Fruit fly (Drosophila melanogaster) whole organism, embryonic: ENCODE data around the gene CG34303.
A peak's percentile ranks its signal among the peaks of the same experiment; 100 is the strongest.

Source experiments
- B-H2 ChIP-seq: fragments of 200-800 bp; sonication (Bioruptor generic); optimal IDR thresholded peaks from 2 replicates; lab custom pipeline; 2018; ENCODE audit warnings: missing biosample characterization, mild to moderate bottlenecking, missing genetic modification characterization
- Bdp1 ChIP-seq: fragments of 200-800 bp; sonication (Bioruptor generic); optimal IDR thresholded peaks from 3 replicates; lab custom pipeline; 2016; ENCODE audit warnings: missing biosample characterization, missing genetic modification characterization
- CG1024 ChIP-seq: fragments of 200-800 bp; sonication (Bioruptor generic); IDR thresholded peaks from 2 replicates; pipeline ENCODE4 v1.3.6; 2022; ENCODE audit warnings: missing biosample characterization, missing genetic modification characterization
- CG10366 ChIP-seq: fragments of 200-800 bp; sonication (Bioruptor generic); IDR thresholded peaks from 2 replicates; pipeline ENCODE4 v1.3.6; 2022; ENCODE audit warnings: missing biosample characterization, missing genetic modification characterization
- CG10431 ChIP-seq: fragments of 200-800 bp; sonication (Bioruptor generic); optimal IDR thresholded peaks from 3 replicates; lab custom pipeline; 2018; ENCODE audit warnings: missing biosample characterization, mild to moderate bottlenecking, missing genetic modification characterization
- CG11398 ChIP-seq: fragments of 200-800 bp; sonication (Bioruptor generic); optimal IDR thresholded peaks from 2 replicates; lab custom pipeline; 2016; ENCODE audit warnings: missing biosample characterization, missing genetic modification characterization
- CG12942 ChIP-seq: fragments of 200-800 bp; sonication (Bioruptor generic); optimal IDR thresholded peaks from 3 replicates; lab custom pipeline; 2016; ENCODE audit warnings: missing biosample characterization, missing genetic modification characterization
- CG13287 ChIP-seq: fragments of 200-800 bp; sonication (Bioruptor generic); IDR thresholded peaks from 2 replicates; pipeline ENCODE4 v1.3.6; 2022; ENCODE audit warnings: missing biosample characterization, missing genetic modification characterization; ENCODE audit not compliant: partially characterized antibody
- CG14710 ChIP-seq: fragments of 200-800 bp; sonication (Bioruptor generic); optimal IDR thresholded peaks from 3 replicates; lab custom pipeline; 2019; ENCODE audit warnings: missing biosample characterization, mild to moderate bottlenecking, missing genetic modification characterization, moderate library complexity
- CG15011 ChIP-seq: fragments of 200-800 bp; sonication (Bioruptor generic); optimal IDR thresholded peaks from 3 replicates; lab custom pipeline; 2018; ENCODE audit warnings: missing biosample characterization, mild to moderate bottlenecking, missing genetic modification characterization
- CG17359 ChIP-seq: fragments of 200-800 bp; sonication (Bioruptor generic); optimal IDR thresholded peaks from 3 replicates; lab custom pipeline; 2018; ENCODE audit warnings: missing biosample characterization, mild to moderate bottlenecking, missing genetic modification characterization, moderate library complexity
- CG17829 ChIP-seq: fragments of 200-800 bp; optimal IDR thresholded peaks from 2 replicates; lab custom pipeline; 2019; ENCODE audit warnings: missing biosample characterization, mild to moderate bottlenecking, missing genetic modification characterization, moderate library complexity
- CG18599 ChIP-seq: fragments of 200-800 bp; sonication (Bioruptor generic); optimal IDR thresholded peaks from 3 replicates; lab custom pipeline; 2017; ENCODE audit warnings: missing biosample characterization, missing genetic modification characterization, mild to moderate bottlenecking, moderate library complexity, missing genetic modification reagents
- CG18764 ChIP-seq: fragments of 200-800 bp; sonication (Bioruptor generic); optimal IDR thresholded peaks from 3 replicates; lab custom pipeline; 2016; ENCODE audit warnings: missing biosample characterization, missing genetic modification characterization
- CG2120 ChIP-seq: fragments of 200-800 bp; sonication (Bioruptor generic); optimal IDR thresholded peaks from 3 replicates; lab custom pipeline; 2016; ENCODE audit warnings: missing biosample characterization, missing genetic modification characterization
- CG2199 ChIP-seq: fragments of 200-800 bp; sonication (Bioruptor generic); IDR thresholded peaks from 3 replicates; pipeline ENCODE4 v1.3.6; 2022; ENCODE audit warnings: missing biosample characterization, missing genetic modification characterization
- CG31365 ChIP-seq: fragments of 200-800 bp; sonication (Bioruptor generic); optimal IDR thresholded peaks from 2 replicates; lab custom pipeline; 2018; ENCODE audit warnings: missing biosample characterization, mild to moderate bottlenecking, missing genetic modification characterization
- CG3163 ChIP-seq: fragments of 200-800 bp; sonication (Bioruptor generic); optimal IDR thresholded peaks from 3 replicates; lab custom pipeline; 2016; ENCODE audit warnings: missing biosample characterization, missing genetic modification characterization
- CG32532 ChIP-seq: fragments of 200-800 bp; sonication (Bioruptor generic); IDR thresholded peaks from 2 replicates; pipeline ENCODE4 v1.3.6; 2022; ENCODE audit warnings: missing biosample characterization, missing genetic modification characterization
- CG3281 ChIP-seq: fragments of 200-800 bp; sonication (Bioruptor generic); optimal IDR thresholded peaks from 3 replicates; lab custom pipeline; 2017; ENCODE audit warnings: missing biosample characterization, mild to moderate bottlenecking, missing genetic modification characterization
- CG34376 ChIP-seq: fragments of 200-800 bp; sonication (Bioruptor generic); optimal IDR thresholded peaks from 2 replicates; lab custom pipeline; 2018; ENCODE audit warnings: missing biosample characterization, mild to moderate bottlenecking, missing genetic modification characterization
- CG7357 ChIP-seq: fragments of 200-800 bp; sonication (Bioruptor generic); IDR thresholded peaks from 3 replicates; pipeline ENCODE4 v1.3.6; 2022; ENCODE audit warnings: missing biosample characterization, missing genetic modification characterization
- CG7786 ChIP-seq: fragments of 200-800 bp; sonication (Bioruptor generic); optimal IDR thresholded peaks from 2 replicates; lab custom pipeline; 2016; ENCODE audit warnings: missing biosample characterization, missing genetic modification characterization
- CG9797 ChIP-seq: fragments of 200-800 bp; sonication (Bioruptor generic); optimal IDR thresholded peaks from 3 replicates; lab custom pipeline; 2018; ENCODE audit warnings: missing biosample characterization, mild to moderate bottlenecking, missing genetic modification characterization
- D ChIP-seq, 2 experiments: fragments of 200-800 bp in 1 of 2; fragments of >200 bp in 1 of 2; sonication (Bioruptor generic) in 1 of 2; optimal IDR thresholded peaks; 2 replicates in 1 of 2; 3 replicates in 1 of 2; lab custom pipeline; 2017; ENCODE audit warnings: mild to moderate bottlenecking in 1 of 2, missing biosample characterization in 1 of 2, missing genetic modification characterization in 1 of 2, missing genetic modification reagents in 1 of 2
- Deaf1 ChIP-seq: fragments of 200-800 bp; optimal IDR thresholded peaks from 3 replicates; lab custom pipeline; 2019; ENCODE audit warnings: missing biosample characterization, mild to moderate bottlenecking, missing genetic modification characterization, moderate library complexity
- Drgx ChIP-seq: fragments of 200-800 bp; sonication (Bioruptor generic); IDR thresholded peaks from 2 replicates; pipeline ENCODE4 v1.3.6; 2022; ENCODE audit warnings: missing biosample characterization, missing genetic modification characterization
- Fer1 ChIP-seq: fragments of 200-800 bp; sonication (Bioruptor generic); optimal IDR thresholded peaks from 2 replicates; lab custom pipeline; 2017; ENCODE audit warnings: missing biosample characterization, mild to moderate bottlenecking, missing genetic modification characterization
- Hr3 ChIP-seq: fragments of 200-800 bp; sonication (Bioruptor generic); optimal IDR thresholded peaks from 3 replicates; lab custom pipeline; 2016; ENCODE audit warnings: missing biosample characterization, missing genetic modification characterization
- Lhr ChIP-seq: fragments of 200-800 bp; sonication (Bioruptor generic); optimal IDR thresholded peaks from 3 replicates; lab custom pipeline; 2017; ENCODE audit warnings: mild to moderate bottlenecking, missing biosample characterization, missing genetic modification reagents, missing genetic modification characterization
- Med ChIP-seq: fragments of 200-800 bp; sonication (Bioruptor generic); peaks from one replicate; lab custom pipeline; 2016; ENCODE audit warnings: missing biosample characterization, missing genetic modification characterization, mild to moderate bottlenecking, inconsistent platforms, moderate library complexity
- Nf-YA ChIP-seq: fragments of 200-800 bp; sonication (Bioruptor generic); IDR thresholded peaks from 2 replicates; pipeline ENCODE4 v1.3.6; 2022; ENCODE audit warnings: missing biosample characterization, missing genetic modification characterization
- Opbp ChIP-seq: fragments of 200-800 bp; sonication (Bioruptor generic); IDR thresholded peaks from 3 replicates; pipeline ENCODE4 v1.3.6; 2022; ENCODE audit warnings: missing biosample characterization, missing genetic modification characterization; ENCODE audit not compliant: partially characterized antibody
- Ssrp ChIP-seq: fragments of 200-800 bp; sonication (Bioruptor generic); optimal IDR thresholded peaks from 2 replicates; lab custom pipeline; 2018; ENCODE audit warnings: missing biosample characterization, mild to moderate bottlenecking, missing genetic modification characterization, moderate library complexity
- Taf1 ChIP-seq: fragments of 200-800 bp; sonication (Bioruptor generic); IDR thresholded peaks from 2 replicates; pipeline ENCODE4 v1.3.6; 2022; ENCODE audit warnings: missing biosample characterization, missing genetic modification characterization
- Tbp ChIP-seq: fragments of >200 bp; optimal IDR thresholded peaks from 2 replicates; lab custom pipeline; 2018; ENCODE audit warnings: missing biosample characterization, missing genetic modification characterization
- aop ChIP-seq: fragments of 200-800 bp; sonication (Bioruptor generic); IDR thresholded peaks from 2 replicates; pipeline ENCODE4 v1.3.6; 2022; ENCODE audit warnings: missing biosample characterization, missing genetic modification characterization
- ase ChIP-seq: fragments of 200-800 bp; sonication (Bioruptor generic); IDR thresholded peaks from 3 replicates; pipeline ENCODE4 v1.3.6; 2022; ENCODE audit warnings: missing biosample characterization, missing genetic modification characterization
- da ChIP-seq: fragments of 200-800 bp; sonication (Bioruptor generic); optimal IDR thresholded peaks from 2 replicates; lab custom pipeline; 2016; ENCODE audit warnings: missing biosample characterization, missing genetic modification characterization
- dati ChIP-seq: fragments of 200-800 bp; sonication (Bioruptor generic); IDR thresholded peaks from 2 replicates; pipeline ENCODE4 v1.3.6; 2022; ENCODE audit warnings: missing biosample characterization, missing genetic modification characterization
- dmrt11E ChIP-seq: fragments of 200-800 bp; sonication (Bioruptor generic); optimal IDR thresholded peaks from 3 replicates; lab custom pipeline; 2018; ENCODE audit warnings: missing biosample characterization, mild to moderate bottlenecking, missing genetic modification characterization, moderate library complexity
- knrl ChIP-seq: fragments of 200-800 bp; sonication (Bioruptor generic); IDR thresholded peaks from 3 replicates; pipeline ENCODE4 v1.3.6; 2022; ENCODE audit warnings: missing biosample characterization, missing genetic modification characterization; ENCODE audit not compliant: partially characterized antibody
- lilli ChIP-seq: fragments of 200-800 bp; sonication (Bioruptor generic); optimal IDR thresholded peaks from 3 replicates; lab custom pipeline; 2016; ENCODE audit warnings: missing biosample characterization, missing genetic modification characterization
- nau ChIP-seq: fragments of 200-800 bp; sonication (Bioruptor generic); optimal IDR thresholded peaks from 3 replicates; lab custom pipeline; 2017; ENCODE audit warnings: missing biosample characterization, mild to moderate bottlenecking, missing genetic modification characterization, missing genetic modification reagents
- oc ChIP-seq: fragments of 200-800 bp; sonication (Bioruptor generic); optimal IDR thresholded peaks from 2 replicates; lab custom pipeline; 2018; ENCODE audit warnings: missing biosample characterization, mild to moderate bottlenecking, missing genetic modification characterization, moderate library complexity
- pb ChIP-seq: fragments of 200-800 bp; sonication (Bioruptor generic); optimal IDR thresholded peaks from 3 replicates; lab custom pipeline; 2016; ENCODE audit warnings: missing biosample characterization, missing genetic modification characterization
- prd ChIP-seq, 3 experiments: fragments of >200 bp in 2 of 3; fragments of 200-800 bp in 1 of 3; sonication (Bioruptor generic) in 1 of 3; optimal IDR thresholded peaks in 2 of 3; IDR thresholded peaks in 1 of 3; 2 replicates in 2 of 3; 3 replicates in 1 of 3; pipeline versions ENCODE4 v1.3.6 to Lab custom; 2017 to 2022; ENCODE audit warnings: missing biosample characterization in 1 of 3, missing genetic modification characterization in 1 of 3
- schlank ChIP-seq: fragments of 200-800 bp; sonication (Bioruptor generic); optimal IDR thresholded peaks from 2 replicates; lab custom pipeline; 2018; ENCODE audit warnings: missing biosample characterization, mild to moderate bottlenecking, missing genetic modification characterization
- wor ChIP-seq: fragments of 200-800 bp; sonication (Bioruptor generic); IDR thresholded peaks from 2 replicates; pipeline ENCODE4 v1.3.6; 2022; ENCODE audit warnings: missing biosample characterization, missing genetic modification characterization
- zfh1 ChIP-seq: fragments of 200-800 bp; sonication (Bioruptor generic); IDR thresholded peaks from 3 replicates; pipeline ENCODE4 v1.3.6; 2022; ENCODE audit warnings: missing biosample characterization, missing genetic modification characterization

Gene CG34303

DNA sequence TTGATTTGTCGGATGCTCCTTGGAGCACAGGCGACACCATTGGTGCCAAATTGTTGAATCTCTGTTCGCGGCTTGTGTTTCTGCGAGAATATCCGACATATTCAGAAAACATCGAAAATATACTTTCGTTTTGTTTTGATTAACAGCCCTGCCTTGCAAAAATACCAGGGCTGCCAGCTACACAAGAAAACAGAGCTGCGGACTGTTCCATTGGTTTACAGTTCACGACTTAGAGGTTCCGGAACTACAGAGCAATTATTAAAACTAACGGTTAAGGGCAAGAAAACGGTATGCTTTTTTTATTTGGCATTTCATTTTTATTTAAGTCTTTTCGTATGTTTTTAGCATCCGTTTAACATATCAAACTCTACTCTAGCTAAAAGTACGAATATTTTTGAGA lies 9.5 kb upstream of the CG34303 start, which contains the start of gene CG6254 (continued):
- TF ChIP-seq Nf-YA (GFP tag; lab: Robert Waterston, UW) = no peak
- TF ChIP-seq CG7357 (GFP tag; lab: Robert Waterston, UW) = no peak
- no peak for TF ChIP-seq CG12942 (GFP tag; lab: Kevin White, UChicago)
- no peak for TF ChIP-seq Tbp (GFP tag; lab: Kevin White, UChicago)
- peak; percentile 15 for TF ChIP-seq CG3163
- peak; percentile 64 for TF ChIP-seq CG32532 (GFP tag; lab: Robert Waterston, UW)
- peak; percentile 25 for TF ChIP-seq dmrt11E (tag; lab: Kevin White, UChicago)
- peak; percentile 17 for TF ChIP-seq CG14710 (tag; lab: Kevin White, UChicago)
- TF ChIP-seq CG2120 (GFP tag; lab: Kevin White, UChicago) = peak; percentile 73
- no peak for TF ChIP-seq CG1024
- TF ChIP-seq Taf1 (GFP tag; lab: Robert Waterston, UW) = no peak
- TF ChIP-seq prd (optimal IDR thresholded peaks at IDR 0.05; lab: Kevin White, UChicago) = no peak
- 0 out of 3 replicates have a peak, but pooled peaks have one; percentile 37 for TF ChIP-seq prd (GFP tag; IDR thresholded peaks at IDR 0.05; lab: Robert Waterston, UW)
- TF ChIP-seq CG9797 (GFP tag; lab: Kevin White, UChicago) = no peak
- no peak for TF ChIP-seq nau (GFP tag; lab: Kevin White, UChicago)
- TF ChIP-seq oc (tag; lab: Kevin White, UChicago) = no peak
- no peak for TF ChIP-seq wor (GFP tag; lab: Robert Waterston, UW)
- no peak for TF ChIP-seq CG18599 (GFP tag; lab: Kevin White, UChicago)
- TF ChIP-seq CG2199 (GFP tag; lab: Robert Waterston, UW) = peak; percentile 55; the same call in 1 of the 3 replicates
- peak; percentile 88 for TF ChIP-seq Med (GFP tag; lab: Kevin White, UChicago)
- TF ChIP-seq ase (GFP tag; lab: Robert Waterston, UW) = peak; percentile 50; the same call in 1 of the 3 replicates
- peak; percentile 71 for TF ChIP-seq B-H2 (GFP tag; lab: Kevin White, UChicago)
- TF ChIP-seq Lhr (GFP tag; lab: Kevin White, UChicago) = no peak
- peak; percentile 6 for TF ChIP-seq CG18764 (GFP tag; lab: Kevin White, UChicago)
- no peak for TF ChIP-seq CG10366 (GFP tag; lab: Robert Waterston, UW)
- no peak for TF ChIP-seq Ssrp (tag; lab: Kevin White, UChicago)
- TF ChIP-seq CG17359 (tag; lab: Kevin White, UChicago) = no peak
- peak; percentile 68 for TF ChIP-seq CG13287 (GFP tag; lab: Robert Waterston, UW)
- peak; percentile 45 for TF ChIP-seq CG34376
- peak; percentile 46 for TF ChIP-seq CG17829
- no peak for TF ChIP-seq CG31365 (tag; lab: Kevin White, UChicago)
- no peak for TF ChIP-seq dati (GFP tag; lab: Robert Waterston, UW)
- TF ChIP-seq Fer1 = no peak
- no peak for TF ChIP-seq Hr3
- TF ChIP-seq schlank = no peak
- no peak for TF ChIP-seq Bdp1 (GFP tag; lab: Kevin White, UChicago)
- peak; percentile 58 for TF ChIP-seq lilli (GFP tag; lab: Kevin White, UChicago)
- no peak for TF ChIP-seq CG10431
- peak; percentile 56 for TF ChIP-seq knrl (GFP tag; lab: Robert Waterston, UW)
- no peak for TF ChIP-seq CG11398
- TF ChIP-seq CG15011 (GFP tag; lab: Kevin White, UChicago) = no peak
- TF ChIP-seq CG7786 (GFP tag; lab: Kevin White, UChicago) = peak; percentile 34
- no peak for TF ChIP-seq Drgx
- TF ChIP-seq Opbp (GFP tag; lab: Robert Waterston, UW) = 0 out of 3 replicates have a peak, but pooled peaks have one; percentile 34
- peak; percentile 100 for TF ChIP-seq CG3281 (GFP tag; lab: Kevin White, UChicago)
- 0 out of 3 replicates have a peak, but pooled peaks have one; percentile 30 for TF ChIP-seq zfh1
- no peak for TF ChIP-seq da (GFP tag; lab: Kevin White, UChicago)
- no peak for TF ChIP-seq D (optimal IDR thresholded peaks at IDR 0.05; lab: Kevin White, UChicago)
- TF ChIP-seq D (GFP tag; optimal IDR thresholded peaks at IDR 0.05; lab: Kevin White, UChicago) = no peak
- peak; percentile 27 for TF ChIP-seq pb
- 0 out of 2 replicates have a peak, but pooled peaks have one; percentile 27 for TF ChIP-seq aop (GFP tag; lab: Robert Waterston, UW)
- no peak for TF ChIP-seq Deaf1 (tag; lab: Kevin White, UChicago)
